Fruit fly (Drosophila melanogaster): Measurements from ENCODE around the gene CG34107.

- TF ChIP-seq psq (optimal IDR thresholded peaks at IDR 0.05) (no peak), EcR (GFP tag; optimal IDR thresholded peaks at IDR 0.05) (no peak), CG8478 (optimal IDR thresholded peaks at IDR 0.05) (no peak), usp (GFP tag; optimal IDR thresholded peaks at IDR 0.05) (no peak), Dll (optimal IDR thresholded peaks at IDR 0.05) (no peak), pan (optimal IDR thresholded peaks at IDR 0.05) (no peak)
Observed at dm6 chr3R:10268865-10269442, 44.2 kb downstream of the CG34107 start.
